Fruit fly (Drosophila melanogaster): Measurements from ENCODE around the gene IP3K1.

The IP3K1 gene

DNA sequence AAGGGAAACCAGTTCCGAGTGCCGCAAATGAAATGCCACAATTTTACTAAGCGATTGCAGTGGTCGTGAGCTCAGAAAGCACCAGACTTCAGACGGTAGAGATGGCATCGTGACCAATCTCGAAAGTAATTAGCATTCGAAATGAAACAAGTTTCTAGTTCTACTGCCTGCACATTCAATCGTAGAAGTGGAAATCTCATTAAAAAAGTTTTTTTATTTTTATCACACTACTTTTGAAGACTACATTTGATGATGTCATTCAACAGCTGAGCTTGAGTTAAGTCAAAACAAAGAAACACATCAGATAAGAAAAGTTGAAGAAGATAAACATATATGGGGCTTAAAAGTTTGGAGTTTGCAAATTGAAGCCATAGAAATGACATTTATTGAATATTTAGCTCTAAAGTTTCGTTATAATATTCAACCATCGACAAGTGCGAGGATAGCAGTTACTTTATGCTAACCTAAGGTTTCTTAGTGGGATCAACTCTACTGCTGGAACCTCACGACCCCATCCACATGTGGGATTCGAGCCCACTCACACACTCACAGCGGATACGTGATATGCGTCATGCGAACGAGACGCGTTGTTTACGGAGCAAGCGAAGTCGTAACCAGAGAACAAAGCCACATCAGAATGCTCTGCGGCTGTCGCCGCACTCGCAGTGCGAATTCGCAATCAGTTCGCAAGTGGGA lies 46.0 kb upstream of the IP3K1 start, which contains the start of gene CG13117 (continued):
- TF ChIP-seq CG11902 (GFP tag; optimal IDR thresholded peaks at IDR 0.05) (peak; percentile 11), CG32006 (GFP tag; optimal IDR thresholded peaks at IDR 0.05) (peak; percentile 68), CG6163 (GFP tag; IDR thresholded peaks at IDR 0.05) (peak; percentile 68), fd59A (GFP tag; optimal IDR thresholded peaks at IDR 0.05) (peak; percentile 51), Lpt (GFP tag; optimal IDR thresholded peaks at IDR 0.05) (no peak), CG8119 (GFP tag; IDR thresholded peaks at IDR 0.05) (peak; percentile 31; the same call in 1 of the 3 replicates), CG8319 (GFP tag; optimal IDR thresholded peaks at IDR 0.05) (peak; percentile 5), fd85E (GFP tag; optimal IDR thresholded peaks at IDR 0.05) (no peak), ss (GFP tag; optimal IDR thresholded peaks at IDR 0.05) (peak in 1 of 2 experiments; percentile 23), CG8632 (GFP tag; optimal IDR thresholded peaks at IDR 0.05) (peak; percentile 23), salr (GFP tag; optimal IDR thresholded peaks at IDR 0.05) (peak in 1 of 2 experiments; percentile 63), topi (GFP tag; optimal IDR thresholded peaks at IDR 0.05) (peak; percentile 59), svp (GFP tag) (peak; percentile 88), CG34406 (GFP tag; optimal IDR thresholded peaks at IDR 0.05) (peak; percentile 48), esn (GFP tag; optimal IDR thresholded peaks at IDR 0.05) (peak; percentile 65), CG3919 (GFP tag; optimal IDR thresholded peaks at IDR 0.05) (peak; percentile 41), OdsH (GFP tag; optimal IDR thresholded peaks at IDR 0.05) (peak; percentile 16), Sox102F (GFP tag; optimal IDR thresholded peaks at IDR 0.05) (peak; percentile 25), spab (GFP tag; optimal IDR thresholded peaks at IDR 0.05) (peak; percentile 35), Ets96B (tag; optimal IDR thresholded peaks at IDR 0.05) (peak; percentile 25), CG6854 (GFP tag; optimal IDR thresholded peaks at IDR 0.05) (no peak), net (GFP tag; optimal IDR thresholded peaks at IDR 0.05) (peak; percentile 56), Eip78C (GFP tag) (peak; percentile 89), acj6 (GFP tag; optimal IDR thresholded peaks at IDR 0.05) (peak; percentile 42), Met (GFP tag; optimal IDR thresholded peaks at IDR 0.05) (peak; percentile 61), CG11762 (GFP tag; optimal IDR thresholded peaks at IDR 0.05; ENCODE audit: insufficient read depth) (peak; percentile 18), Gug (GFP tag; IDR thresholded peaks at IDR 0.05) (peak; percentile 22; the same call in 1 of the 2 replicates), CG15336 (GFP tag; IDR thresholded peaks at IDR 0.05) (peak; percentile 34; the same call in 1 of the 2 replicates), pdm3 (GFP tag; optimal IDR thresholded peaks at IDR 0.05) (peak; percentile 39)

DNA sequence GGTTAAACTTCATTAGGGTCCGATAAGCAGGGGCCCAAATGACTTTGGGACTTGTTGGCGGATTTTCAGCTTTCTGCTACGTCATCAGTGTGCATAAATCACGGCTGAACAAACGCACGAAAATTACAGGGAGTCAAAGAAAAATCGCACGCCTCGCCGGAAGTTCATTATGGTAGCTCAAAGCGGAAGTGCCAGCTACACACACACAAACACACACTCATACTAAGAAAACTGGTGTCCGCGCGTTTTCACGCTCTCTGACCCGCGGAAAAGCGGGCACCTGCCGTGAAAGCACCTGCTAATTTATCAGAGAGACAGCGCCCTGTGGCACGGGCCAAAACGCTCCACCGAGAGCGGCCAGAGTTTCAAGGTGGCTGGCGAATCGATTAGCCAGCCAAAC lies 44.8 kb upstream of the IP3K1 start:
- TF ChIP-seq CG8119 (GFP tag; IDR thresholded peaks at IDR 0.05) (no peak), Blimp-1 (GFP tag; optimal IDR thresholded peaks at IDR 0.05) (no peak), topi (GFP tag; optimal IDR thresholded peaks at IDR 0.05) (no peak), Sox14 (GFP tag; optimal IDR thresholded peaks at IDR 0.05) (no peak), CG8632 (GFP tag; optimal IDR thresholded peaks at IDR 0.05) (no peak), Ets21C (GFP tag; optimal IDR thresholded peaks at IDR 0.05) (no peak)

DNA sequence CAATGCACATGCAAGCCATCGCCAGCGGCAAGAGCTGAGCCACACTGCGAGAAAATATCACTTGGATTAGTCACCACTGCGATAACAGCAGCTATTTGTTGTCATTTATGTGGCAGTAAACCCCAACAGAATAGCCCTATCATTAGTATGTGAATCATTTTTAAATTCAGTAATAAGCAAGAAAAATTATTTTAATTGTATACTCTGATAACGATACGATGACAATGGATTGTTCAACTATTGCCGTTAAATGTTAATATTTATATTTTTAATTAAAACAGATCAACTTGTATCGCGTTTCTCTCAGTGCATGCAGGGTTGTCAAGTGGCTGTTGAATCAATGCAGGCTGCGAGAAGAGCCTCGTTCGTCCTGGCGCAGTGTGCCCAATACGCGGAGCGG lies 44.4 kb upstream of the IP3K1 start:
- TF ChIP-seq Ets21C (GFP tag; optimal IDR thresholded peaks at IDR 0.05) (no peak), Lpt (GFP tag; optimal IDR thresholded peaks at IDR 0.05) (peak; percentile 15), CG11902 (GFP tag; optimal IDR thresholded peaks at IDR 0.05) (no peak), Sox102F (GFP tag; optimal IDR thresholded peaks at IDR 0.05) (peak; percentile 15), CG9139 (GFP tag; optimal IDR thresholded peaks at IDR 0.05) (no peak), CG8119 (GFP tag; IDR thresholded peaks at IDR 0.05) (peak; percentile 42; the same call in 1 of the 3 replicates), CG3919 (GFP tag; optimal IDR thresholded peaks at IDR 0.05) (peak; percentile 45), pdm3 (GFP tag; optimal IDR thresholded peaks at IDR 0.05) (peak; percentile 56), CG6163 (GFP tag; IDR thresholded peaks at IDR 0.05) (peak; percentile 24; the same call in 1 of the 3 replicates), CG11762 (GFP tag; optimal IDR thresholded peaks at IDR 0.05; ENCODE audit: insufficient read depth) (no peak), CG8319 (GFP tag; optimal IDR thresholded peaks at IDR 0.05) (peak; percentile 9), Sox15 (GFP tag; optimal IDR thresholded peaks at IDR 0.05) (no peak), spab (GFP tag; optimal IDR thresholded peaks at IDR 0.05) (peak; percentile 5), fd59A (GFP tag; optimal IDR thresholded peaks at IDR 0.05) (no peak), ss (GFP tag; optimal IDR thresholded peaks at IDR 0.05) (peak in 1 of 2 experiments; percentile 12), Gug (GFP tag; IDR thresholded peaks at IDR 0.05) (peak; percentile 22; the same call in 1 of the 2 replicates), CG31627 (GFP tag; optimal IDR thresholded peaks at IDR 0.05) (peak; percentile 37), Smox (GFP tag; optimal IDR thresholded peaks at IDR 0.05) (peak; percentile 35), Hr38 (GFP tag; optimal IDR thresholded peaks at IDR 0.05) (no peak), CG4318 (GFP tag; optimal IDR thresholded peaks at IDR 0.05) (peak; percentile 29), Blimp-1 (GFP tag; optimal IDR thresholded peaks at IDR 0.05) (no peak), fd85E (GFP tag; optimal IDR thresholded peaks at IDR 0.05) (no peak), Eip78C (GFP tag) (peak; percentile 77), Ets96B (tag; optimal IDR thresholded peaks at IDR 0.05) (peak; percentile 40), CG6792 (GFP tag; optimal IDR thresholded peaks at IDR 0.05) (peak; percentile 4), CG3032 (tag; optimal IDR thresholded peaks at IDR 0.05) (peak; percentile 28), CG6854 (GFP tag; optimal IDR thresholded peaks at IDR 0.05) (no peak), CG15336 (GFP tag; IDR thresholded peaks at IDR 0.05) (no peak), dsx (GFP tag; optimal IDR thresholded peaks at IDR 0.05; ENCODE audit: poor library complexity, severe bottlenecking) (peak; percentile 16), CG34406 (GFP tag; optimal IDR thresholded peaks at IDR 0.05) (peak; percentile 39), Hr39 (GFP tag; optimal IDR thresholded peaks at IDR 0.05) (peak; percentile 21), achi (GFP tag; optimal IDR thresholded peaks at IDR 0.05) (peak; percentile 26)

Measured in whole organism, prepupa.